Worm (Caenorhabditis elegans) whole organism, L4/young adult: Measurements from ENCODE around the gene dlat-2.

Experiments
- W03F9.2 ChIP-seq: fragments of 150-350 bp; optimal IDR thresholded peaks from 2 replicates; lab custom pipeline; 2014; ENCODE audit warnings: missing biosample characterization, missing genetic modification characterization
- dao-5 ChIP-seq: sonication (generic microtip); optimal IDR thresholded peaks from 2 replicates; lab custom pipeline; 2016; ENCODE audit warnings: missing genotype, missing genetic modification characterization, moderate library complexity, missing compliant biosample characterization
- him-1 ChIP-seq: sonication (generic microtip); optimal IDR thresholded peaks from 2 replicates; lab custom pipeline; 2016; ENCODE audit warnings: missing genotype, missing genetic modification reagents, missing genetic modification characterization, missing compliant biosample characterization

- TF ChIP-seq W03F9.2 (tag; lab: Kevin White, UChicago) (no peak), him-1 (tag; lab: Kevin White, UChicago) (no peak), dao-5 (no peak)
Measured at ce11 chrIV:17341033-17341432, 39.4 kb upstream of the dlat-2 start.
